Fruit fly (Drosophila melanogaster): ENCODE measurements around the gene CG6179.

The CG6179 gene

DNA sequence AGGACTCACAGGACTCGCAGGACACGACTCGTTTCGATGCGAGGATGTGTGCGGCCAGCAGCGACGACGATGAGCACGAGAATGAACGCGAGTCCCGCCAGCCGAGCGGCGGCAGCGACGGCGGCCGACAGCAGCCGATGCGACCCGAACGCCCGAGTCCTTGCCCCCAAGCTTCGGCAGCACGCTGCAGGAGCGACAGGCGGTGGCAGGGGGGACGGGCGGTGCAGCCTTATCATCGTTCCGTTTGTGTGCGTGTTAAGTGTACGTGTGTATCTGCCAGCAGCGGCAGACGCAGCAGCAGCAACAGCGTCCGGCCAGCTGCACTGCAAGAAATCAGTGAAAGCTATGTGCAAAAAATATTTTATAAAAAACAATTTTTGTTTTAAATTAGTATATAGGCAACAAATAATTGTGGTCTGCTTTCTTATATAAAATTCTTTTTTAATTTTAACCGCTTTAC lies 23.7 kb upstream of the CG6179 start, which contains the start of gene kairos (continued):
- TF ChIP-seq croc (GFP tag; conservative IDR thresholded peaks at IDR 0.05), result no peak
- TF ChIP-seq Gug (GFP tag; IDR thresholded peaks at IDR 0.05), result no peak
- TF ChIP-seq vfl (GFP tag; optimal IDR thresholded peaks at IDR 0.05), result no peak
- TF ChIP-seq GATAe (GFP tag; conservative IDR thresholded peaks at IDR 0.05), result no peak
- TF ChIP-seq HLH54F (GFP tag; optimal IDR thresholded peaks at IDR 0.05), result no peak
- TF ChIP-seq Nf-YC (tag; optimal IDR thresholded peaks at IDR 0.05), result peak; percentile 26
- peak; percentile 37 for TF ChIP-seq CG7839 (tag; optimal IDR thresholded peaks at IDR 0.05)
- TF ChIP-seq row (GFP tag; IDR thresholded peaks at IDR 0.05), result no peak; the same call in 2 of the 3 replicates
- no peak for TF ChIP-seq hkb (optimal IDR thresholded peaks at IDR 0.05)
- peak; percentile 48; the same call in 1 of the 2 replicates for TF ChIP-seq hkb (GFP tag; IDR thresholded peaks at IDR 0.05)
- no peak for TF ChIP-seq Hmr (GFP tag; optimal IDR thresholded peaks at IDR 0.05)
- no peak for TF ChIP-seq NFAT (GFP tag; IDR thresholded peaks at IDR 0.05)
- no peak for TF ChIP-seq lmd (GFP tag; IDR thresholded peaks at IDR 0.05)
- TF ChIP-seq Fer1 (GFP tag; optimal IDR thresholded peaks at IDR 0.05), result no peak
- no peak for TF ChIP-seq CG7987 (GFP tag; optimal IDR thresholded peaks at IDR 0.05)
- no peak for TF ChIP-seq Bdp1 (GFP tag; optimal IDR thresholded peaks at IDR 0.05)
- no peak for TF ChIP-seq gfzf (GFP tag; optimal IDR thresholded peaks at IDR 0.05)
- TF ChIP-seq Lhr (GFP tag; optimal IDR thresholded peaks at IDR 0.05), result no peak
- TF ChIP-seq Max (GFP tag; optimal IDR thresholded peaks at IDR 0.05), result no peak
- no peak for TF ChIP-seq Hr78 (GFP tag; optimal IDR thresholded peaks at IDR 0.05)
- no peak for TF ChIP-seq CG3163 (GFP tag; optimal IDR thresholded peaks at IDR 0.05)
- TF ChIP-seq repo (GFP tag; optimal IDR thresholded peaks at IDR 0.05), result no peak
- TF ChIP-seq CG2889 (GFP tag; IDR thresholded peaks at IDR 0.05), result no peak
- TF ChIP-seq wdn (GFP tag; IDR thresholded peaks at IDR 0.05), result no peak
- TF ChIP-seq run (tag; optimal IDR thresholded peaks at IDR 0.05), result no peak
- TF ChIP-seq tx (GFP tag; optimal IDR thresholded peaks at IDR 0.05), result no peak
- TF ChIP-seq CkIIα-i1 (GFP tag; IDR thresholded peaks at IDR 0.05), result no peak
- TF ChIP-seq Ada2b (GFP tag; IDR thresholded peaks at IDR 0.05), result no peak
- peak; percentile 16; the same call in 1 of the 2 replicates for TF ChIP-seq CG32772 (GFP tag; IDR thresholded peaks at IDR 0.05)
- TF ChIP-seq CG13296 (GFP tag; optimal IDR thresholded peaks at IDR 0.05), result no peak
- TF ChIP-seq CG10565 (GFP tag; optimal IDR thresholded peaks at IDR 0.05), result no peak
- TF ChIP-seq CG5953 (GFP tag; IDR thresholded peaks at IDR 0.05), result no peak
- TF ChIP-seq CG17385 (GFP tag; optimal IDR thresholded peaks at IDR 0.05), result no peak
- TF ChIP-seq CG17568 (GFP tag; optimal IDR thresholded peaks at IDR 0.05), result no peak
- TF ChIP-seq hbn (GFP tag; IDR thresholded peaks at IDR 0.05; ENCODE audit: partially characterized antibody), result no peak
- TF ChIP-seq CG6813 (GFP tag; optimal IDR thresholded peaks at IDR 0.05), result no peak
- TF ChIP-seq onecut (GFP tag; IDR thresholded peaks at IDR 0.05), result no peak
- 0 out of 4 replicates have a peak, but pooled peaks have one; percentile 53 for TF ChIP-seq chinmo (GFP tag; IDR thresholded peaks at IDR 0.05; ENCODE audit: partially characterized antibody)
- TF ChIP-seq mam (GFP tag; optimal IDR thresholded peaks at IDR 0.05), result no peak
- TF ChIP-seq cg (GFP tag; optimal IDR thresholded peaks at IDR 0.05), result peak; percentile 31
- no peak for TF ChIP-seq CG16813 (GFP tag; IDR thresholded peaks at IDR 0.05; ENCODE audit: partially characterized antibody)
- TF ChIP-seq CG6689 (GFP tag; IDR thresholded peaks at IDR 0.05), result peak; percentile 35; the same call in 1 of the 2 replicates
- no peak for TF ChIP-seq CG6683 (GFP tag; optimal IDR thresholded peaks at IDR 0.05)
- TF ChIP-seq gsb-n (tag; optimal IDR thresholded peaks at IDR 0.05), result no peak
- no peak for TF ChIP-seq jing (GFP tag; optimal IDR thresholded peaks at IDR 0.05)
- TF ChIP-seq CG2120 (GFP tag; optimal IDR thresholded peaks at IDR 0.05), result no peak
- TF ChIP-seq CG30403 (GFP tag; optimal IDR thresholded peaks at IDR 0.05), result no peak
- TF ChIP-seq stwl (tag; optimal IDR thresholded peaks at IDR 0.05), result no peak
- no peak for TF ChIP-seq B-H2 (GFP tag; optimal IDR thresholded peaks at IDR 0.05)
- TF ChIP-seq CG10543 (GFP tag; optimal IDR thresholded peaks at IDR 0.05), result no peak
- no peak for TF ChIP-seq CG15601 (tag; optimal IDR thresholded peaks at IDR 0.05)
